Worm (Caenorhabditis elegans): ENCODE measurements around the gene vrp-1.

DNA sequence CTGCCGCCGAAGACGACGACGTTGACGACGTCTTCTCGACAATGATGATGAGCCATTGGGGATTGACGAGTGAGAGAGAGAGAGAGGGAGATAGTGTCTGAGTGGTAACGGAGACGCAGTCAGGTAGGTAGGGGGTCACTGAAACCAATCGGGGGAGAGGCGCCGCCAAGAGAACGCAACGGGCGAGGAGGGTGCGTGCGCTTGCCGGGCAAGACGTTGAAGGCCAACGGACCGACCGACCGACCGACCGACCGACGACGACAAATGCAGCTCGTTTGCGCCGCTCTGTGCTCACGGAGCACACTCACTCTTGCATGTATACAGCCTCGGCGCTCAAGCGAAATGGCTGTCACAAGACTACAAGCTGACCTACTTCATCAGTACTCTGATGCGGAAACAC lies 21.9 kb upstream of the vrp-1 start:
- TF ChIP-seq nhr-76 (tag; optimal IDR thresholded peaks at IDR 0.05) (no peak), elt-3 (tag; optimal IDR thresholded peaks at IDR 0.05) (no peak), mab-5 (tag; optimal IDR thresholded peaks at IDR 0.05) (no peak), pha-4 (tag; optimal IDR thresholded peaks at IDR 0.05) (no peak), lsy-2 (tag; optimal IDR thresholded peaks at IDR 0.05) (no peak)

Measured in whole organism, mixed stage, embryonic.